Fruit fly (Drosophila melanogaster) whole organism, embryonic: ENCODE data around the gene Asator.

Experiments
- ATbp ChIP-seq: fragments of 200-800 bp; sonication (Bioruptor generic); optimal IDR thresholded peaks from 2 replicates; lab custom pipeline; 2017; ENCODE audit warnings: missing biosample characterization, mild to moderate bottlenecking, missing genetic modification characterization, missing genetic modification reagents
- Ada2b ChIP-seq: fragments of 200-800 bp; sonication (Bioruptor generic); IDR thresholded peaks from 2 replicates; pipeline ENCODE4 v1.3.6; 2022; ENCODE audit warnings: missing biosample characterization, missing genetic modification characterization
- CG10462 ChIP-seq: fragments of 200-800 bp; sonication (Bioruptor generic); optimal IDR thresholded peaks from 2 replicates; lab custom pipeline; 2016; ENCODE audit warnings: missing biosample characterization, missing genetic modification characterization
- CG13624 ChIP-seq: fragments of 200-800 bp; sonication (Bioruptor generic); optimal IDR thresholded peaks from 2 replicates; lab custom pipeline; 2016; ENCODE audit warnings: missing biosample characterization, missing genetic modification characterization
- CG15514 ChIP-seq: fragments of 200-800 bp; sonication (Bioruptor generic); optimal IDR thresholded peaks from 3 replicates; lab custom pipeline; 2017; ENCODE audit warnings: missing biosample characterization, missing genetic modification characterization, mild to moderate bottlenecking, moderate library complexity, missing genetic modification reagents
- CG18011 ChIP-seq: fragments of 200-800 bp; sonication (Bioruptor generic); optimal IDR thresholded peaks from 2 replicates; lab custom pipeline; 2017; ENCODE audit warnings: missing biosample characterization, missing genetic modification characterization, mild to moderate bottlenecking, moderate library complexity, missing genotype
- CG30020 ChIP-seq: fragments of 200-800 bp; optimal IDR thresholded peaks from 2 replicates; lab custom pipeline; 2019; ENCODE audit warnings: missing biosample characterization, mild to moderate bottlenecking, missing genetic modification characterization, moderate library complexity
- CG3281 ChIP-seq: fragments of 200-800 bp; sonication (Bioruptor generic); optimal IDR thresholded peaks from 3 replicates; lab custom pipeline; 2017; ENCODE audit warnings: missing biosample characterization, mild to moderate bottlenecking, missing genetic modification characterization
- CG33213 ChIP-seq: fragments of 200-800 bp; sonication (Bioruptor generic); optimal IDR thresholded peaks from 3 replicates; lab custom pipeline; 2016; ENCODE audit warnings: missing biosample characterization, missing genetic modification characterization
- CG34422 ChIP-seq: fragments of 200-800 bp; sonication (Bioruptor generic); IDR thresholded peaks from 3 replicates; pipeline ENCODE4 v1.3.6; 2022; ENCODE audit warnings: missing biosample characterization, missing genetic modification characterization
- CG7271 ChIP-seq: fragments of 200-800 bp; sonication (Bioruptor generic); optimal IDR thresholded peaks from 2 replicates; lab custom pipeline; 2018; ENCODE audit warnings: missing biosample characterization, mild to moderate bottlenecking, missing genetic modification characterization, moderate library complexity
- CG8359 ChIP-seq: fragments of 200-800 bp; sonication (Bioruptor generic); optimal IDR thresholded peaks from 2 replicates; lab custom pipeline; 2017; ENCODE audit warnings: missing biosample characterization, mild to moderate bottlenecking, missing genetic modification characterization, borderline replicate concordance
- CG9437 ChIP-seq: fragments of 200-800 bp; sonication (Bioruptor generic); optimal IDR thresholded peaks from 2 replicates; lab custom pipeline; 2018; ENCODE audit warnings: missing biosample characterization, mild to moderate bottlenecking, missing genetic modification characterization
- Dek ChIP-seq: fragments of 200-800 bp; sonication (Bioruptor generic); optimal IDR thresholded peaks from 3 replicates; lab custom pipeline; 2019; ENCODE audit warnings: missing biosample characterization, mild to moderate bottlenecking, missing genetic modification characterization, moderate library complexity
- Dref ChIP-seq: fragments of 200-800 bp; sonication (Bioruptor generic); IDR thresholded peaks from 2 replicates; pipeline ENCODE4 v1.3.6; 2022; ENCODE audit warnings: missing biosample characterization, missing genetic modification characterization
- HLH3B ChIP-seq: fragments of 200-800 bp; sonication (Bioruptor generic); IDR thresholded peaks from 2 replicates; pipeline ENCODE4 v1.3.6; 2022; ENCODE audit warnings: missing biosample characterization, missing genetic modification characterization
- HmgZ ChIP-seq: fragments of 200-800 bp; sonication (Bioruptor generic); optimal IDR thresholded peaks from 2 replicates; lab custom pipeline; 2018; ENCODE audit warnings: missing biosample characterization, mild to moderate bottlenecking, missing genetic modification characterization
- Hmx ChIP-seq: fragments of 200-800 bp; sonication (Bioruptor generic); optimal IDR thresholded peaks from 2 replicates; lab custom pipeline; 2016; ENCODE audit warnings: missing biosample characterization, missing genetic modification characterization
- MESR4 ChIP-seq: fragments of 200-800 bp; sonication (Bioruptor generic); optimal IDR thresholded peaks from 2 replicates; lab custom pipeline; 2018; ENCODE audit warnings: missing biosample characterization, mild to moderate bottlenecking, missing genetic modification characterization, moderate library complexity
- MTF-1 ChIP-seq: fragments of 200-800 bp; sonication (Bioruptor generic); optimal IDR thresholded peaks from 2 replicates; lab custom pipeline; 2018; ENCODE audit warnings: missing biosample characterization, mild to moderate bottlenecking, missing genetic modification characterization, borderline replicate concordance
- Neu2 ChIP-seq: fragments of 200-800 bp; sonication (Bioruptor generic); optimal IDR thresholded peaks from 3 replicates; lab custom pipeline; 2016; ENCODE audit warnings: missing biosample characterization, missing genetic modification characterization, borderline replicate concordance
- Pdp1 ChIP-seq, 2 experiments: fragments of 200-800 bp; sonication (Bioruptor generic); optimal IDR thresholded peaks; 3 replicates each; lab custom pipeline; 2016; ENCODE audit warnings: missing biosample characterization in 2 of 2, missing genetic modification characterization in 2 of 2, mild to moderate bottlenecking in 1 of 2, moderate library complexity in 1 of 2
- Ptx1 ChIP-seq: fragments of 200-800 bp; sonication (Bioruptor generic); IDR thresholded peaks from 2 replicates; pipeline ENCODE4 v1.3.6; 2022; ENCODE audit warnings: missing biosample characterization, missing genetic modification characterization
- Tbp ChIP-seq: fragments of >200 bp; optimal IDR thresholded peaks from 2 replicates; lab custom pipeline; 2018; ENCODE audit warnings: missing biosample characterization, missing genetic modification characterization
- Xrp1 ChIP-seq: fragments of 200-800 bp; sonication (Bioruptor generic); IDR thresholded peaks from 2 replicates; pipeline ENCODE4 v1.3.6; 2022; ENCODE audit warnings: missing biosample characterization, missing genetic modification characterization
- al ChIP-seq: fragments of 200-800 bp; sonication (Bioruptor generic); IDR thresholded peaks from 2 replicates; pipeline ENCODE4 v1.3.6; 2022; ENCODE audit warnings: missing biosample characterization, missing genetic modification characterization
- amos ChIP-seq: fragments of 200-800 bp; sonication (Bioruptor generic); IDR thresholded peaks from 2 replicates; pipeline ENCODE4 v1.3.6; 2022; ENCODE audit warnings: missing biosample characterization, missing genetic modification characterization; ENCODE audit not compliant: partially characterized antibody
- ara ChIP-seq: fragments of 200-800 bp; sonication (Bioruptor generic); IDR thresholded peaks from 2 replicates; pipeline ENCODE4 v1.3.6; 2022; ENCODE audit warnings: missing biosample characterization, missing genetic modification characterization
- bbx ChIP-seq: fragments of 200-800 bp; sonication (Bioruptor generic); IDR thresholded peaks from 2 replicates; pipeline ENCODE4 v1.3.6; 2022; ENCODE audit warnings: missing biosample characterization, missing genetic modification characterization; ENCODE audit not compliant: partially characterized antibody
- cas ChIP-seq: fragments of 200-800 bp; sonication (Bioruptor generic); IDR thresholded peaks from 2 replicates; pipeline ENCODE4 v1.3.6; 2022; ENCODE audit warnings: missing biosample characterization, missing genetic modification characterization
- ci ChIP-seq: fragments of 200-800 bp; sonication (Bioruptor generic); IDR thresholded peaks from 3 replicates; pipeline ENCODE4 v1.3.6; 2022; ENCODE audit warnings: missing biosample characterization, missing genetic modification characterization
- crol ChIP-seq: fragments of 200-800 bp; sonication (Bioruptor generic); IDR thresholded peaks from 2 replicates; pipeline ENCODE4 v1.3.6; 2022; ENCODE audit warnings: missing biosample characterization, missing genetic modification characterization
- dm ChIP-seq: fragments of 200-800 bp; sonication (Bioruptor generic); optimal IDR thresholded peaks from 3 replicates; lab custom pipeline; 2016; ENCODE audit warnings: missing biosample characterization, missing genetic modification characterization
- dpn ChIP-seq, 2 experiments: fragments of 200-800 bp; sonication (Bioruptor generic); optimal IDR thresholded peaks; 3 replicates each; lab custom pipeline; 2016; ENCODE audit warnings: missing biosample characterization in 2 of 2, missing genetic modification characterization in 2 of 2
- grau ChIP-seq: fragments of 200-800 bp; optimal IDR thresholded peaks from 3 replicates; lab custom pipeline; 2019; ENCODE audit warnings: missing biosample characterization, mild to moderate bottlenecking, missing genetic modification characterization, moderate library complexity
- grn ChIP-seq: fragments of 200-800 bp; sonication (Bioruptor generic); optimal IDR thresholded peaks from 3 replicates; lab custom pipeline; 2017; ENCODE audit warnings: missing biosample characterization, missing genetic modification characterization
- jigr1 ChIP-seq: fragments of 200-800 bp; sonication (Bioruptor generic); IDR thresholded peaks from 3 replicates; pipeline ENCODE4 v1.3.6; 2022; ENCODE audit warnings: missing biosample characterization, missing genetic modification characterization
- mirr ChIP-seq: fragments of 200-800 bp; sonication (Bioruptor generic); optimal IDR thresholded peaks from 3 replicates; lab custom pipeline; 2018; ENCODE audit warnings: missing biosample characterization, mild to moderate bottlenecking, missing genetic modification characterization
- nau ChIP-seq: fragments of 200-800 bp; sonication (Bioruptor generic); optimal IDR thresholded peaks from 3 replicates; lab custom pipeline; 2017; ENCODE audit warnings: missing biosample characterization, mild to moderate bottlenecking, missing genetic modification characterization, missing genetic modification reagents
- odd ChIP-seq: fragments of 200-800 bp; sonication (Bioruptor generic); optimal IDR thresholded peaks from 2 replicates; lab custom pipeline; 2017; ENCODE audit warnings: missing biosample characterization, mild to moderate bottlenecking, missing genetic modification characterization
- pnt ChIP-seq: fragments of 200-800 bp; sonication (Bioruptor generic); optimal IDR thresholded peaks from 3 replicates; lab custom pipeline; 2016; ENCODE audit warnings: missing biosample characterization, missing genetic modification characterization
- tio ChIP-seq: fragments of 200-800 bp; sonication (Bioruptor generic); optimal IDR thresholded peaks from 2 replicates; lab custom pipeline; 2017; ENCODE audit warnings: missing biosample characterization, missing genetic modification characterization, inconsistent platforms
- trh ChIP-seq: fragments of 200-800 bp; sonication (Bioruptor generic); optimal IDR thresholded peaks from 2 replicates; lab custom pipeline; 2016; ENCODE audit warnings: missing biosample characterization, missing genetic modification characterization
- wek ChIP-seq: fragments of 200-800 bp; sonication (Bioruptor generic); optimal IDR thresholded peaks from 3 replicates; lab custom pipeline; 2018; ENCODE audit warnings: missing biosample characterization, mild to moderate bottlenecking, missing genetic modification characterization, moderate library complexity

Gene Asator

DNA sequence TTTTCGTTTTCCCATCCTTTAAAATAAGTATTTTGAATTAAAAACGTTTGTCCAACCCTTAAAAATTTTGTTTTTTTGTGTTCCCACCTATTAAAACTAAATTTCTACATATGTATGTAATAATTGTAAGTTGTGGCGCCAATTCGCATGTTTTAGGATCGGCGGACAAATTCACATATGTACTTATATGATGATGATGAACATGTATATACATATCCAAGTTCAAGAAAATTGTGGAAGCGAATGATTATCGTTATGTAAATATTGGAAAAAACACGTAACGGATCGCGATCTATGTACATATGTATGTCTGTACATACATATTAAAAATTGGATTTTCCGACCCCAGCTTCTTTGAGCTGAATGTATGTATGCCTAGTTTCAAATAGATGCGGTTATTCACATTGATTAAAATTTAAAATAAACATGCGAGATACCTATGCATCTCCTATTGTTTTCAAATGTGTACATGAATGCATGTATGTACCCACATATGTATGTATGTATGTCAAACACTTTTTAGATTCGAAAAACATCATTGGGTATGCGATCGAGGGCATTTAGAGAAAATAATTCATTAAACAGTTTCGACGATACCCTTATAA is 20.1 kb downstream of the Asator start (continued):
- no peak for TF ChIP-seq CG7271
- no peak for TF ChIP-seq HLH3B (GFP tag; lab: Robert Waterston, UW)
- no peak for TF ChIP-seq trh (GFP tag; lab: Kevin White, UChicago)
- no peak for TF ChIP-seq mirr (GFP tag; lab: Kevin White, UChicago)
- TF ChIP-seq ci (GFP tag; lab: Robert Waterston, UW), result no peak
- TF ChIP-seq jigr1, result no peak
- TF ChIP-seq Xrp1 (GFP tag; lab: Robert Waterston, UW), result 0 out of 2 replicates have a peak, but pooled peaks have one; percentile 7
- no peak for TF ChIP-seq MTF-1 (GFP tag; lab: Kevin White, UChicago)
- no peak for TF ChIP-seq dm (GFP tag; lab: Kevin White, UChicago)
- TF ChIP-seq grau (tag; lab: Kevin White, UChicago), result no peak
- TF ChIP-seq MESR4 (GFP tag; lab: Kevin White, UChicago), result peak; percentile 20
- TF ChIP-seq Dek (tag; lab: Kevin White, UChicago), result no peak
- no peak for TF ChIP-seq dpn (GFP tag; optimal IDR thresholded peaks at IDR 0.05; lab: Kevin White, UChicago)
- no peak for TF ChIP-seq Ptx1 (GFP tag; lab: Robert Waterston, UW)
- no peak for TF ChIP-seq bbx (GFP tag; lab: Robert Waterston, UW)
- no peak for TF ChIP-seq odd (GFP tag; lab: Kevin White, UChicago)
- no peak for TF ChIP-seq CG9437 (GFP tag; lab: Kevin White, UChicago)
- no peak for TF ChIP-seq CG3281 (GFP tag; lab: Kevin White, UChicago)
- no peak for TF ChIP-seq ara (GFP tag; lab: Robert Waterston, UW)
- TF ChIP-seq HmgZ, result no peak
- TF ChIP-seq ATbp (GFP tag; lab: Kevin White, UChicago), result no peak
- TF ChIP-seq CG30020, result peak; percentile 76
- peak; percentile 4 for TF ChIP-seq Hmx (GFP tag; lab: Kevin White, UChicago)
- no peak for TF ChIP-seq pnt
- no peak for TF ChIP-seq CG13624 (GFP tag; lab: Kevin White, UChicago)
- TF ChIP-seq CG33213 (GFP tag; lab: Kevin White, UChicago), result no peak
- TF ChIP-seq CG10462 (GFP tag; lab: Kevin White, UChicago), result no peak
- TF ChIP-seq Dref (GFP tag; lab: Robert Waterston, UW), result no peak
- no peak for TF ChIP-seq CG8359 (GFP tag; lab: Kevin White, UChicago)
- TF ChIP-seq grn (GFP tag; lab: Kevin White, UChicago), result no peak
- no peak for TF ChIP-seq nau (GFP tag; lab: Kevin White, UChicago)
- no peak for TF ChIP-seq al
- no peak for TF ChIP-seq wek (GFP tag; lab: Kevin White, UChicago)
- no peak for TF ChIP-seq crol (GFP tag; lab: Robert Waterston, UW)
- no peak for TF ChIP-seq amos (GFP tag; lab: Robert Waterston, UW)
- no peak for TF ChIP-seq Tbp
- no peak for TF ChIP-seq cas (GFP tag; lab: Robert Waterston, UW)
- no peak for TF ChIP-seq CG34422 (GFP tag; lab: Robert Waterston, UW)
- TF ChIP-seq Neu2 (GFP tag; lab: Kevin White, UChicago), result no peak
- no peak for TF ChIP-seq CG18011
- TF ChIP-seq Pdp1 (GFP tag; optimal IDR thresholded peaks at IDR 0.05; lab: Kevin White, UChicago), result peak in 1 of 2 experiments; percentile 72
- no peak for TF ChIP-seq CG15514 (GFP tag; lab: Kevin White, UChicago)
- no peak for TF ChIP-seq tio (GFP tag; lab: Kevin White, UChicago)
- no peak for TF ChIP-seq Ada2b (GFP tag; lab: Robert Waterston, UW)
